Worm (Caenorhabditis elegans) whole organism, L1 larva: ENCODE data around the gene cnnm-3.

Source experiments
- C04F5.9 ChIP-seq: sonication (generic microtip); optimal IDR thresholded peaks from 2 replicates; lab custom pipeline; 2016; ENCODE audit warnings: missing genetic modification characterization, missing compliant biosample characterization
- C16A3.4 ChIP-seq: fragments of 150-350 bp; optimal IDR thresholded peaks from 2 replicates; lab custom pipeline; 2014; ENCODE audit warnings: missing biosample characterization, missing genetic modification characterization
- Y116A8C.19 ChIP-seq: sonication (generic microtip); optimal IDR thresholded peaks from 2 replicates; lab custom pipeline; 2016; ENCODE audit warnings: missing compliant biosample characterization, missing genetic modification characterization, borderline replicate concordance
- aha-1 ChIP-seq: fragments of 150-350 bp; optimal IDR thresholded peaks from 2 replicates; lab custom pipeline; 2014; ENCODE audit warnings: missing biosample characterization, missing genetic modification characterization
- alr-1 ChIP-seq: fragments of 200-800 bp; sonication (Bioruptor generic); optimal IDR thresholded peaks from 2 replicates; lab custom pipeline; 2018; ENCODE audit warnings: borderline replicate concordance, mild to moderate bottlenecking, missing genetic modification characterization, missing compliant biosample characterization
- aly-2 ChIP-seq: fragments of 150-350 bp; optimal IDR thresholded peaks from 2 replicates; lab custom pipeline; 2014; ENCODE audit warnings: missing biosample characterization, missing genetic modification characterization
- ama-1 ChIP-seq: fragments of 150-350 bp; optimal IDR thresholded peaks from 2 replicates; lab custom pipeline; 2014
- blmp-1 ChIP-seq: fragments of 150-350 bp; optimal IDR thresholded peaks from 2 replicates; lab custom pipeline; 2014; ENCODE audit warnings: missing biosample characterization, missing genetic modification characterization
- ceh-82 ChIP-seq, 3 experiments: fragments of 150-350 bp in 1 of 3; sonication (generic microtip) in 2 of 3; optimal IDR thresholded peaks; 2 replicates each; lab custom pipeline; 2014 to 2017; ENCODE audit warnings: missing biosample characterization in 3 of 3, missing genetic modification characterization in 3 of 3
- dpl-1 ChIP-seq, 3 experiments: fragments of 150-350 bp in 2 of 3; sonication (generic microtip) in 1 of 3; optimal IDR thresholded peaks; 2 replicates each; lab custom pipeline; 2014 to 2017; ENCODE audit warnings: missing biosample characterization in 3 of 3, missing genetic modification characterization in 3 of 3, missing genetic modification reagents in 3 of 3
- dsc-1 ChIP-seq: sonication (generic microtip); optimal IDR thresholded peaks from 2 replicates; lab custom pipeline; 2016; ENCODE audit warnings: mild to moderate bottlenecking, missing genetic modification characterization, missing compliant biosample characterization
- egl-13 ChIP-seq: sonication (generic microtip); optimal IDR thresholded peaks from 2 replicates; lab custom pipeline; 2016; ENCODE audit warnings: missing genotype, missing genetic modification reagents, missing genetic modification characterization, missing compliant biosample characterization
- elt-2 ChIP-seq: sonication (generic microtip); optimal IDR thresholded peaks from 2 replicates; lab custom pipeline; 2016; ENCODE audit warnings: missing genetic modification characterization, mild to moderate bottlenecking, inconsistent platforms, missing compliant biosample characterization, missing genetic modification reagents
- elt-3 ChIP-seq, 6 experiments: fragments of 150-350 bp in 1 of 6; sonication (generic microtip); optimal IDR thresholded peaks; 2 replicates each; lab custom pipeline; 2017 to 2018; ENCODE audit warnings: missing biosample characterization in 6 of 6, missing genetic modification characterization in 6 of 6, inconsistent platforms in 1 of 6
- fkh-10 ChIP-seq: sonication (generic microtip); optimal IDR thresholded peaks from 2 replicates; lab custom pipeline; 2017; ENCODE audit warnings: missing biosample characterization, missing genetic modification reagents, missing genetic modification characterization
- fkh-8 ChIP-seq: sonication (generic microtip); optimal IDR thresholded peaks from 2 replicates; lab custom pipeline; 2016; ENCODE audit warnings: mild to moderate bottlenecking, missing genetic modification characterization, missing compliant biosample characterization
- grh-1 ChIP-seq: fragments of 200-800 bp; sonication (Bioruptor generic); IDR thresholded peaks from 2 replicates; pipeline ENCODE4 v1.3.6; 2022; ENCODE audit warnings: missing genetic modification reagents, missing genetic modification characterization, missing compliant biosample characterization
- hlh-17 ChIP-seq: fragments of 200-800 bp; sonication (Bioruptor generic); optimal IDR thresholded peaks from 2 replicates; lab custom pipeline; 2018; ENCODE audit warnings: missing genetic modification characterization, mild to moderate bottlenecking, missing compliant biosample characterization, moderate library complexity, borderline replicate concordance
- irx-1 ChIP-seq: sonication (generic microtip); optimal IDR thresholded peaks from 2 replicates; lab custom pipeline; 2016; ENCODE audit warnings: missing genetic modification characterization, missing compliant biosample characterization
- jun-1 ChIP-seq: fragments of 150-350 bp; optimal IDR thresholded peaks from 2 replicates; lab custom pipeline; 2014; ENCODE audit warnings: missing biosample characterization, missing genetic modification reagents, missing genetic modification characterization
- lin-13 ChIP-seq: fragments of 150-350 bp; optimal IDR thresholded peaks from 2 replicates; lab custom pipeline; 2014; ENCODE audit warnings: missing biosample characterization, missing genetic modification reagents, missing genetic modification characterization
- lin-14 ChIP-seq: fragments of 200-800 bp; sonication (Bioruptor generic); optimal IDR thresholded peaks from 2 replicates; lab custom pipeline; 2018; ENCODE audit warnings: mild to moderate bottlenecking, missing genetic modification characterization, moderate library complexity, missing compliant biosample characterization
- lin-15B ChIP-seq: fragments of 150-350 bp; sonication (generic microtip); optimal IDR thresholded peaks from 3 replicates; lab custom pipeline; 2014; ENCODE audit warnings: missing biosample characterization, missing genetic modification characterization
- lin-35 ChIP-seq, 2 experiments: fragments of 150-350 bp; optimal IDR thresholded peaks; 2 replicates each; lab custom pipeline; 2014; ENCODE audit warnings: missing biosample characterization in 2 of 2, missing genetic modification characterization in 2 of 2, missing genetic modification reagents in 2 of 2
- lin-39 ChIP-seq: fragments of 150-350 bp; optimal IDR thresholded peaks from 2 replicates; lab custom pipeline; 2014; ENCODE audit warnings: missing biosample characterization, missing genetic modification reagents, missing genetic modification characterization
- mdl-1 ChIP-seq, 2 experiments: fragments of 150-350 bp; optimal IDR thresholded peaks; 2 replicates each; lab custom pipeline; 2014 to 2017; ENCODE audit warnings: missing biosample characterization in 2 of 2, missing genetic modification characterization in 2 of 2, inconsistent platforms in 1 of 2
- mep-1 ChIP-seq: fragments of 150-350 bp; optimal IDR thresholded peaks from 2 replicates; lab custom pipeline; 2014; ENCODE audit warnings: missing biosample characterization, missing genetic modification characterization
- nhr-11 ChIP-seq: fragments of 150-350 bp; optimal IDR thresholded peaks from 2 replicates; lab custom pipeline; 2014; ENCODE audit warnings: missing biosample characterization, missing genetic modification characterization
- nhr-19 ChIP-seq: fragments of 200-800 bp; sonication (Bioruptor generic); conservative IDR thresholded peaks from 2 replicates; pipeline ENCODE4 v1.3.6; 2022; ENCODE audit warnings: missing genetic modification characterization, missing compliant biosample characterization
- nhr-237 ChIP-seq: fragments of 150-350 bp; optimal IDR thresholded peaks from 2 replicates; lab custom pipeline; 2014; ENCODE audit warnings: missing biosample characterization, missing genetic modification characterization
- nhr-47 ChIP-seq: sonication (generic microtip); optimal IDR thresholded peaks from 2 replicates; lab custom pipeline; 2016; ENCODE audit warnings: mild to moderate bottlenecking, missing genetic modification characterization, moderate library complexity, missing compliant biosample characterization
- nhr-76 ChIP-seq: sonication (generic microtip); optimal IDR thresholded peaks from 2 replicates; lab custom pipeline; 2017; ENCODE audit warnings: missing biosample characterization, missing genetic modification characterization
- nhr-77 ChIP-seq: fragments of 150-350 bp; optimal IDR thresholded peaks from 2 replicates; lab custom pipeline; 2014; ENCODE audit warnings: missing biosample characterization, missing genetic modification characterization
- nhr-84 ChIP-seq: sonication (generic microtip); optimal IDR thresholded peaks from 2 replicates; lab custom pipeline; 2017; ENCODE audit warnings: missing biosample characterization, missing genetic modification characterization
- pag-3 ChIP-seq: sonication (generic microtip); optimal IDR thresholded peaks from 2 replicates; lab custom pipeline; 2017; ENCODE audit warnings: missing genetic modification characterization, mild to moderate bottlenecking, missing compliant biosample characterization, antibody characterized with exemption, borderline replicate concordance; ENCODE audit not compliant: insufficient read depth
- pax-3 ChIP-seq: fragments of 200-800 bp; sonication (Bioruptor generic); optimal IDR thresholded peaks from 2 replicates; lab custom pipeline; 2018; ENCODE audit warnings: mild to moderate bottlenecking, missing genetic modification characterization, moderate library complexity, missing compliant biosample characterization
- pqm-1 ChIP-seq: sonication (generic microtip); optimal IDR thresholded peaks from 3 replicates; lab custom pipeline; 2017; ENCODE audit warnings: missing biosample characterization, missing genetic modification characterization
- rnt-1 ChIP-seq: sonication (generic microtip); optimal IDR thresholded peaks from 2 replicates; lab custom pipeline; 2016; ENCODE audit warnings: mild to moderate bottlenecking, missing genetic modification characterization, moderate library complexity, missing compliant biosample characterization
- snpc-4 ChIP-seq: fragments of 150-350 bp; optimal IDR thresholded peaks from 2 replicates; lab custom pipeline; 2014; ENCODE audit warnings: missing biosample characterization, missing genetic modification characterization
- sptf-1 ChIP-seq: fragments of 150-350 bp; optimal IDR thresholded peaks from 2 replicates; lab custom pipeline; 2014; ENCODE audit warnings: missing biosample characterization, missing genetic modification characterization
- sup-37 ChIP-seq: fragments of 200-800 bp; sonication (Bioruptor generic); optimal IDR thresholded peaks from 2 replicates; lab custom pipeline; 2018; ENCODE audit warnings: mild to moderate bottlenecking, missing genetic modification characterization, missing compliant biosample characterization
- swsn-7 ChIP-seq: sonication (generic microtip); optimal IDR thresholded peaks from 2 replicates; lab custom pipeline; 2016; ENCODE audit warnings: missing genetic modification characterization, missing compliant biosample characterization
- tbx-2 ChIP-seq: sonication (generic microtip); optimal IDR thresholded peaks from 2 replicates; lab custom pipeline; 2016; ENCODE audit warnings: missing genetic modification characterization, missing compliant biosample characterization
- tlp-1 ChIP-seq: fragments of 150-350 bp; optimal IDR thresholded peaks from 2 replicates; lab custom pipeline; 2014; ENCODE audit warnings: missing biosample characterization, missing genetic modification characterization
- unc-130 ChIP-seq: fragments of 150-350 bp; optimal IDR thresholded peaks from 2 replicates; lab custom pipeline; 2017; ENCODE audit warnings: missing biosample characterization, missing genetic modification characterization, inconsistent platforms
- unc-30 ChIP-seq: sonication (generic microtip); optimal IDR thresholded peaks from 2 replicates; lab custom pipeline; 2017; ENCODE audit warnings: missing biosample characterization, missing genetic modification characterization
- unc-62 ChIP-seq: fragments of 150-350 bp; optimal IDR thresholded peaks from 2 replicates; lab custom pipeline; 2014; ENCODE audit warnings: missing biosample characterization, missing genetic modification reagents, missing genetic modification characterization
- unc-86 ChIP-seq: sonication (generic microtip); optimal IDR thresholded peaks from 2 replicates; lab custom pipeline; 2016; ENCODE audit warnings: missing genetic modification characterization, missing compliant biosample characterization
- vab-15 ChIP-seq: sonication (generic microtip); optimal IDR thresholded peaks from 2 replicates; lab custom pipeline; 2017; ENCODE audit warnings: missing genotype, mild to moderate bottlenecking, missing genetic modification characterization, missing compliant biosample characterization
- xbp-1 ChIP-seq: sonication (generic microtip); optimal IDR thresholded peaks from 2 replicates; lab custom pipeline; 2016; ENCODE audit warnings: missing genetic modification characterization, missing compliant biosample characterization
- zag-1 ChIP-seq: fragments of 150-350 bp; optimal IDR thresholded peaks from 2 replicates; lab custom pipeline; 2014; ENCODE audit warnings: missing biosample characterization, missing genetic modification characterization
- ztf-11 ChIP-seq, 2 experiments: sonication (generic microtip); optimal IDR thresholded peaks; 2 replicates each; lab custom pipeline; 2016 to 2017; ENCODE audit warnings: missing genetic modification characterization in 2 of 2, missing biosample characterization in 1 of 2, missing compliant biosample characterization in 1 of 2
- ztf-4 ChIP-seq: fragments of 150-350 bp; optimal IDR thresholded peaks from 2 replicates; lab custom pipeline; 2014; ENCODE audit warnings: missing biosample characterization, missing genetic modification characterization

The cnnm-3 gene

DNA sequence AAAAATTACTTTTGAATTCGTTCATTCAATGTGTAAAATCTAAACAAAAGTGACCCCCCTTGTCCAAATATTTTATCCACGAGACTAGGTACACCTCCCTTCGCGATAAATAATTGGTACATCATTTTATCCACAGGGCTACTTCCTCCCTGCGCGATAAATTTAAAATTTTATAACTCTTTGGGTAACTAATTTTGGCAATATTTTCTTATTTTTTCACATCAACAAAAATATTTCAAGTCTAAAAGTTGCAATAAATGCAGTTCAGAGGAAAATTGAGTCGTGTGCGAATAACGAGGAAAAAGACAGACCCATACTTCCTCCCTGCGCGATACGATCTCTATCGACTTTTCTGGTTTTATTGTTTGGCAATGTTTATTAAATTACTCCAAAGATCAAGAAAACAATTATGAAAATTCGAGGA is 48.7 kb downstream of the cnnm-3 start (continued):
- TF ChIP-seq pag-3 (peak; percentile 85), nhr-237 (tag; lab: Kevin White, UChicago) (peak; percentile 99), ztf-11 (tag; optimal IDR thresholded peaks at IDR 0.05; lab: Kevin White, UChicago) (peak; percentile 95 to 96), nhr-77 (tag; lab: Kevin White, UChicago) (peak; percentile 98), elt-3 (tag; optimal IDR thresholded peaks at IDR 0.05; lab: Kevin White, UChicago) (peak in 5 of 6 experiments; percentile 16 to 99 (median 95)), xbp-1 (tag; lab: Kevin White, UChicago) (peak; percentile 95), blmp-1 (tag; lab: Kevin White, UChicago) (peak; percentile 46), ama-1 (lab: Kevin White, UChicago) (no peak), C16A3.4 (tag; lab: Kevin White, UChicago) (peak; percentile 98), fkh-8 (tag; lab: Kevin White, UChicago) (peak; percentile 94), mep-1 (peak; percentile 100), unc-130 (tag; lab: Kevin White, UChicago) (peak; percentile 69), Y116A8C.19 (tag; lab: Kevin White, UChicago) (peak; percentile 20), tlp-1 (tag; lab: Kevin White, UChicago) (peak; percentile 67), mdl-1 (tag; optimal IDR thresholded peaks at IDR 0.05; lab: Kevin White, UChicago) (peak in 1 of 2 experiments; percentile 89), unc-62 (GFP tag; lab: Kevin White, UChicago) (peak; percentile 29), hlh-17 (no peak), pqm-1 (tag; lab: Kevin White, UChicago) (peak; percentile 82), ztf-4 (peak; percentile 98), dsc-1 (tag; lab: Kevin White, UChicago) (peak; percentile 100), aly-2 (tag; lab: Kevin White, UChicago) (peak; percentile 99), lin-15B (no peak), lin-35 (GFP tag; optimal IDR thresholded peaks at IDR 0.05; lab: Kevin White, UChicago) (peak; percentile 72 to 88), nhr-11 (tag; lab: Kevin White, UChicago) (peak; percentile 99), vab-15 (tag; lab: Kevin White, UChicago) (peak; percentile 59), grh-1 (GFP tag; lab: Robert Waterston, UW) (peak; percentile 95), alr-1 (tag; lab: Kevin White, UChicago) (no peak), nhr-76 (tag; lab: Kevin White, UChicago) (peak; percentile 79), pax-3 (peak; percentile 93), snpc-4 (peak; percentile 94), C04F5.9 (tag; lab: Kevin White, UChicago) (peak; percentile 96), unc-30 (tag; lab: Kevin White, UChicago) (peak; percentile 98), nhr-84 (tag; lab: Kevin White, UChicago) (peak; percentile 64), tbx-2 (tag; lab: Kevin White, UChicago) (peak; percentile 99), dpl-1 (GFP tag; optimal IDR thresholded peaks at IDR 0.05; lab: Kevin White, UChicago) (peak; percentile 57 to 66 (median 59)), elt-2 (tag; lab: Kevin White, UChicago) (peak; percentile 91), egl-13 (tag; lab: Kevin White, UChicago) (peak; percentile 99), aha-1 (peak; percentile 45), fkh-10 (peak; percentile 100), ceh-82 (tag; optimal IDR thresholded peaks at IDR 0.05; lab: Kevin White, UChicago) (peak; percentile 98 to 99 (median 99)), swsn-7 (tag; lab: Kevin White, UChicago) (peak; percentile 99), lin-14 (peak; percentile 98), unc-86 (tag; lab: Kevin White, UChicago) (peak; percentile 98), lin-13 (GFP tag; lab: Kevin White, UChicago) (peak; percentile 91), nhr-47 (peak; percentile 100), irx-1 (tag; lab: Kevin White, UChicago) (peak; percentile 99), rnt-1 (tag; lab: Kevin White, UChicago) (peak; percentile 99), zag-1 (tag; lab: Kevin White, UChicago) (peak; percentile 96), jun-1 (tag; lab: Kevin White, UChicago) (peak; percentile 99), nhr-19 (GFP tag; lab: Robert Waterston, UW) (peak; percentile 98), lin-39 (tag; lab: Kevin White, UChicago) (peak; percentile 100), sup-37 (GFP tag; lab: Kevin White, UChicago) (peak; percentile 94), sptf-1 (no peak)
